Worm (Caenorhabditis elegans) whole organism, L2 larva: Measurements from ENCODE around the gene fbxa-154.

Source experiments
- F13H6.1 ChIP-seq: sonication (generic microtip); optimal IDR thresholded peaks from 2 replicates; lab custom pipeline; 2016; ENCODE audit warnings: missing genetic modification characterization, missing compliant biosample characterization
- R02D3.7 ChIP-seq: fragments of 150-350 bp; optimal IDR thresholded peaks from 2 replicates; lab custom pipeline; 2014; ENCODE audit warnings: missing biosample characterization, missing genetic modification characterization
- ceh-82 ChIP-seq: fragments of 150-350 bp; optimal IDR thresholded peaks from 2 replicates; lab custom pipeline; 2014; ENCODE audit warnings: missing biosample characterization, missing genetic modification characterization
- gmeb-1 ChIP-seq: fragments of 150-350 bp; optimal IDR thresholded peaks from 2 replicates; lab custom pipeline; 2014; ENCODE audit warnings: missing biosample characterization, missing genetic modification characterization
- lin-39 ChIP-seq: fragments of 150-350 bp; optimal IDR thresholded peaks from 2 replicates; lab custom pipeline; 2014; ENCODE audit warnings: missing biosample characterization, missing genetic modification reagents, missing genetic modification characterization
- lsy-2 ChIP-seq, 2 experiments: fragments of 150-350 bp in 1 of 2; sonication (generic microtip) in 1 of 2; optimal IDR thresholded peaks; 2 replicates each; lab custom pipeline; 2014 to 2017; ENCODE audit warnings: missing biosample characterization in 2 of 2, missing genetic modification characterization in 2 of 2
- mdl-1 ChIP-seq, 2 experiments: fragments of 150-350 bp in 1 of 2; sonication (generic microtip) in 1 of 2; optimal IDR thresholded peaks; 2 replicates each; lab custom pipeline; 2017; ENCODE audit warnings: missing biosample characterization in 2 of 2, missing genetic modification characterization in 2 of 2
- nhr-11 ChIP-seq: fragments of 150-350 bp; optimal IDR thresholded peaks from 2 replicates; lab custom pipeline; 2014; ENCODE audit warnings: missing biosample characterization, missing genetic modification characterization
- nhr-25 ChIP-seq: fragments of 150-350 bp; sonication (generic microtip); optimal IDR thresholded peaks from 3 replicates; lab custom pipeline; 2014; ENCODE audit warnings: missing biosample characterization, missing genetic modification characterization
- skn-1 ChIP-seq: sonication (generic microtip); optimal IDR thresholded peaks from 2 replicates; lab custom pipeline; 2017; ENCODE audit warnings: missing biosample characterization, missing genetic modification characterization
- sma-3 ChIP-seq: sonication (generic microtip); optimal IDR thresholded peaks from 2 replicates; lab custom pipeline; 2016; ENCODE audit warnings: missing genetic modification reagents, missing genetic modification characterization, missing compliant biosample characterization
- unc-55 ChIP-seq: fragments of 150-350 bp; sonication (generic microtip); optimal IDR thresholded peaks from 3 replicates; lab custom pipeline; 2014; ENCODE audit warnings: missing biosample characterization, missing genetic modification reagents, missing genetic modification characterization

- TF ChIP-seq skn-1 = no peak
- peak; percentile 34 for TF ChIP-seq nhr-25
- no peak for TF ChIP-seq lin-39
- no peak for TF ChIP-seq lsy-2 (tag; optimal IDR thresholded peaks at IDR 0.05; lab: Kevin White, UChicago)
- TF ChIP-seq F13H6.1 (tag; lab: Kevin White, UChicago) = no peak
- TF ChIP-seq ceh-82 (tag; lab: Kevin White, UChicago) = no peak
- no peak for TF ChIP-seq unc-55 (GFP tag; lab: Kevin White, UChicago)
- no peak for TF ChIP-seq mdl-1 (tag; optimal IDR thresholded peaks at IDR 0.05; lab: Kevin White, UChicago)
- no peak for TF ChIP-seq sma-3 (GFP tag; lab: Kevin White, UChicago)
- no peak for TF ChIP-seq gmeb-1 (tag; lab: Kevin White, UChicago)
- TF ChIP-seq R02D3.7 = no peak
- no peak for TF ChIP-seq nhr-11 (tag; lab: Kevin White, UChicago)
Observed at ce11 chrV:15577395-15577896, 27.5 kb downstream of the fbxa-154 start, which contains the start of gene atx-3.
